Worm (Caenorhabditis elegans) whole organism, L1 larva: ENCODE measurements around the gene nhr-246.

Experiments used
- C16A3.4 ChIP-seq: fragments of 150-350 bp; optimal IDR thresholded peaks from 2 replicates; lab custom pipeline; 2014; ENCODE audit warnings: missing biosample characterization, missing genetic modification characterization
- aly-2 ChIP-seq: fragments of 150-350 bp; optimal IDR thresholded peaks from 2 replicates; lab custom pipeline; 2014; ENCODE audit warnings: missing biosample characterization, missing genetic modification characterization
- ama-1 ChIP-seq: fragments of 150-350 bp; optimal IDR thresholded peaks from 2 replicates; lab custom pipeline; 2014
- ceh-63 ChIP-seq: fragments of 200-800 bp; sonication (Bioruptor generic); optimal IDR thresholded peaks from 2 replicates; lab custom pipeline; 2018; ENCODE audit warnings: mild to moderate bottlenecking, missing genetic modification characterization, missing compliant biosample characterization
- ceh-82 ChIP-seq, 3 experiments: fragments of 150-350 bp in 1 of 3; sonication (generic microtip) in 2 of 3; optimal IDR thresholded peaks; 2 replicates each; lab custom pipeline; 2014 to 2017; ENCODE audit warnings: missing biosample characterization in 3 of 3, missing genetic modification characterization in 3 of 3
- egl-13 ChIP-seq: sonication (generic microtip); optimal IDR thresholded peaks from 2 replicates; lab custom pipeline; 2016; ENCODE audit warnings: missing genotype, missing genetic modification reagents, missing genetic modification characterization, missing compliant biosample characterization
- egl-27 ChIP-seq, 2 experiments: fragments of 150-350 bp in 1 of 2; sonication (generic microtip); optimal IDR thresholded peaks; 3 replicates each; lab custom pipeline; 2017 to 2018; ENCODE audit warnings: missing biosample characterization in 2 of 2, missing genetic modification characterization in 2 of 2, missing genetic modification reagents in 2 of 2
- elt-2 ChIP-seq: sonication (generic microtip); optimal IDR thresholded peaks from 2 replicates; lab custom pipeline; 2016; ENCODE audit warnings: missing genetic modification characterization, mild to moderate bottlenecking, inconsistent platforms, missing compliant biosample characterization, missing genetic modification reagents
- elt-3 ChIP-seq, 6 experiments: fragments of 150-350 bp in 1 of 6; sonication (generic microtip); optimal IDR thresholded peaks; 2 replicates each; lab custom pipeline; 2017 to 2018; ENCODE audit warnings: missing biosample characterization in 6 of 6, missing genetic modification characterization in 6 of 6, inconsistent platforms in 1 of 6
- grh-1 ChIP-seq: fragments of 200-800 bp; sonication (Bioruptor generic); IDR thresholded peaks from 2 replicates; pipeline ENCODE4 v1.3.6; 2022; ENCODE audit warnings: missing genetic modification reagents, missing genetic modification characterization, missing compliant biosample characterization
- hpl-2 ChIP-seq: fragments of 150-350 bp; optimal IDR thresholded peaks from 2 replicates; lab custom pipeline; 2014; ENCODE audit warnings: missing biosample characterization, missing genetic modification reagents, missing genetic modification characterization
- irx-1 ChIP-seq: sonication (generic microtip); optimal IDR thresholded peaks from 2 replicates; lab custom pipeline; 2016; ENCODE audit warnings: missing genetic modification characterization, missing compliant biosample characterization
- isw-1 ChIP-seq: fragments of 200-800 bp; sonication (Bioruptor generic); IDR thresholded peaks from 2 replicates; pipeline ENCODE4 v1.3.6; 2022; ENCODE audit warnings: missing genetic modification characterization, missing compliant biosample characterization
- mab-9 ChIP-seq: fragments of 200-800 bp; sonication (Bioruptor generic); IDR thresholded peaks from 2 replicates; pipeline ENCODE4 v1.3.6; 2022; ENCODE audit warnings: missing genetic modification reagents, missing genetic modification characterization, missing compliant biosample characterization
- mdl-1 ChIP-seq, 2 experiments: fragments of 150-350 bp; optimal IDR thresholded peaks; 2 replicates each; lab custom pipeline; 2014 to 2017; ENCODE audit warnings: missing biosample characterization in 2 of 2, missing genetic modification characterization in 2 of 2, inconsistent platforms in 1 of 2
- mef-2 ChIP-seq: fragments of 150-350 bp; optimal IDR thresholded peaks from 2 replicates; lab custom pipeline; 2014; ENCODE audit warnings: missing biosample characterization, missing genetic modification characterization
- mep-1 ChIP-seq: fragments of 150-350 bp; optimal IDR thresholded peaks from 2 replicates; lab custom pipeline; 2014; ENCODE audit warnings: missing biosample characterization, missing genetic modification characterization
- nhr-11 ChIP-seq: fragments of 150-350 bp; optimal IDR thresholded peaks from 2 replicates; lab custom pipeline; 2014; ENCODE audit warnings: missing biosample characterization, missing genetic modification characterization
- nhr-12 ChIP-seq: sonication (generic microtip); optimal IDR thresholded peaks from 2 replicates; lab custom pipeline; 2017; ENCODE audit warnings: missing biosample characterization, missing genetic modification characterization
- nhr-20 ChIP-seq: sonication (generic microtip); optimal IDR thresholded peaks from 2 replicates; lab custom pipeline; 2016; ENCODE audit warnings: mild to moderate bottlenecking, missing genetic modification characterization, missing compliant biosample characterization
- nhr-237 ChIP-seq: fragments of 150-350 bp; optimal IDR thresholded peaks from 2 replicates; lab custom pipeline; 2014; ENCODE audit warnings: missing biosample characterization, missing genetic modification characterization
- nhr-84 ChIP-seq: sonication (generic microtip); optimal IDR thresholded peaks from 2 replicates; lab custom pipeline; 2017; ENCODE audit warnings: missing biosample characterization, missing genetic modification characterization
- nhr-90 ChIP-seq: sonication (generic microtip); optimal IDR thresholded peaks from 2 replicates; lab custom pipeline; 2016; ENCODE audit warnings: mild to moderate bottlenecking, missing genetic modification characterization, missing compliant biosample characterization; ENCODE audit not compliant: poor library complexity
- pax-3 ChIP-seq: fragments of 200-800 bp; sonication (Bioruptor generic); optimal IDR thresholded peaks from 2 replicates; lab custom pipeline; 2018; ENCODE audit warnings: mild to moderate bottlenecking, missing genetic modification characterization, moderate library complexity, missing compliant biosample characterization
- pqm-1 ChIP-seq: sonication (generic microtip); optimal IDR thresholded peaks from 3 replicates; lab custom pipeline; 2017; ENCODE audit warnings: missing biosample characterization, missing genetic modification characterization
- skn-1 ChIP-seq: fragments of 150-350 bp; optimal IDR thresholded peaks from 2 replicates; lab custom pipeline; 2014; ENCODE audit warnings: missing biosample characterization, missing genetic modification characterization
- snu-23 ChIP-seq: sonication (generic microtip); optimal IDR thresholded peaks from 2 replicates; lab custom pipeline; 2016; ENCODE audit warnings: missing genetic modification characterization, missing compliant biosample characterization
- swsn-7 ChIP-seq: sonication (generic microtip); optimal IDR thresholded peaks from 2 replicates; lab custom pipeline; 2016; ENCODE audit warnings: missing genetic modification characterization, missing compliant biosample characterization
- tlp-1 ChIP-seq: fragments of 150-350 bp; optimal IDR thresholded peaks from 2 replicates; lab custom pipeline; 2014; ENCODE audit warnings: missing biosample characterization, missing genetic modification characterization
- unc-130 ChIP-seq: fragments of 150-350 bp; optimal IDR thresholded peaks from 2 replicates; lab custom pipeline; 2017; ENCODE audit warnings: missing biosample characterization, missing genetic modification characterization, inconsistent platforms
- unc-98 ChIP-seq: fragments of 200-800 bp; sonication (Bioruptor generic); IDR thresholded peaks from 2 replicates; pipeline ENCODE4 v1.3.6; 2022; ENCODE audit warnings: missing genetic modification characterization, missing compliant biosample characterization
- ztf-4 ChIP-seq: fragments of 150-350 bp; optimal IDR thresholded peaks from 2 replicates; lab custom pipeline; 2014; ENCODE audit warnings: missing biosample characterization, missing genetic modification characterization

Gene nhr-246

DNA sequence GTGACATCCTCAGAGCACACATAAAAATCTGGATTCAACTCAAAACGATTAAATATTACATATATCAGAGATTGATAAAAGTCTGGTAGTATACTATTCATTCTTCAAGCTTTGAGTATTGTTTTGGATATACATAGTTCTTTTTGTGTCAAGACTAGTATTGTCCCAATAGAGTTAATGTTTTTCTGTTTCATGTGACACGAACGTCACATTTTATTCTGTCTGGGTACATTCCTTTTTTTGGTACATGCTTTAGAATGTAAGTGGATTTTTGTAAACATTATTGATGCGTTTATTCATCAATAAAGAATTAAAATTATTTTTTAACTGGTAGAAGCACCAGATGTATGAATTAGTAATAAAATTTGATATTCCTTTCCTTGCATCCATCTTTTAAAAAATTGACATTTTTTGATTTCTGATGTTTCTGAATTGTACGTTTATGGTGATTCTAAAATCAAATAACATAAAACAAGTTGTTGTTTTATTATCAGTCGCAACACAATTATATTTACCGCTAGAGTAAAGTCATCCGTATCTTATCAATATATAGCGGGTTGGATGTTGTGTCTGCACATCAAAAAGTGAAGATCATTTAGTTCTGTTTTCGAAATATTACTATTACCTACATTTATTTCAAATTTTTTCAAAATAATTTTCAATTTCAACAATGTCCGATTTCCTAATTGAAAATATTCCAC is at the start of gene nhr-246, which contains the start of gene srt-22:
nhr-246 (plus strand) TSS at position 651 of the 701 bp plus-strand sequence.
srt-22 (minus strand) TSS at position 101 of the 701 bp plus-strand sequence.
- TF ChIP-seq elt-2 (tag; lab: Kevin White, UChicago) (peak; percentile 11), ztf-4 (tag; lab: Kevin White, UChicago) (no peak)

DNA sequence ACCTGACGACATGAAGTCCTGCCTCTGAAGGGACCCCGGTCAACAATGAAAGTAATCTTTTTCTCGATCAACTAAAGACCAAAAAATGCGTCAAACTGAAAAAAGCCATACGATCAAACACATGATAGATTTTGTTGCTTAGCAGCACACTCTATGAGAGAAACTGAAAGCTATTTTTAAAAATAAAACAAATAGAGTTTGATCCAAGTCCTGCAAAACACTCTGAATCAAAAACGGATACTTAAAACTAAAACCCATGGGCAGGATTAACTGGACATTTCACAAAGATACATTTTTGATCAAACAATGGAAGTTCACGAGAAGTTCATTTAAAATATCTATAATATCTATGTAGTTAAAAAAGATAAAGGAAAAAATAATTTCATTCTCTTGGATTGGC is 48.9 kb upstream of the nhr-246 start, which contains the start of gene T10H4.13:
T10H4.13 (minus strand) TSS at position 101 of the 400 bp plus-strand sequence.
- TF ChIP-seq nhr-237 (tag; lab: Kevin White, UChicago) (no peak), pqm-1 (tag; lab: Kevin White, UChicago) (no peak), unc-98 (GFP tag; lab: Robert Waterston, UW) (no peak), nhr-90 (tag; lab: Kevin White, UChicago) (no peak), hpl-2 (GFP tag; lab: Kevin White, UChicago) (no peak), ama-1 (lab: Kevin White, UChicago) (no peak), nhr-11 (tag; lab: Kevin White, UChicago) (no peak), ztf-4 (tag; lab: Kevin White, UChicago) (no peak), egl-13 (tag; lab: Kevin White, UChicago) (no peak), mdl-1 (tag; optimal IDR thresholded peaks at IDR 0.05; lab: Kevin White, UChicago) (no peak), unc-130 (tag; lab: Kevin White, UChicago) (no peak), grh-1 (GFP tag; lab: Robert Waterston, UW) (no peak), nhr-84 (tag; lab: Kevin White, UChicago) (no peak), tlp-1 (no peak), irx-1 (tag; lab: Kevin White, UChicago) (no peak), mab-9 (no peak), nhr-12 (tag; lab: Kevin White, UChicago) (no peak)

DNA sequence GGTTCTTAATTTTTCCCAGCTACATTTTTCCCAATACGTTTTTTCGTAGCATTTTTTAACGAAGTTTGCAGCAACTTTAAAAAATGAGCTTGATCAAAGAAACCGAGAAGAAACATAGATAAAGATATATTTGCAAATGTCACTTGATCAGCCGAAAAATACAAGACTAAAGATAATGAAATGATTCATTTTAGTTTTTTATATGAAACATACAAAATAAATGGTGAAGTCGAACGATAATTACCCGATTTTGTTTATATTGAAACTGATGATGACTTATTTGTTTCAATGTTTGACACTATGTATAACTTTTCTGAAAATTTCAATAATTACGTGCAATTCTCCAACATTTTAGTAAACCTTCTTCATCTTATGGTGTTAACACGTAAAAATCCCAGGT is 48.0 kb upstream of the nhr-246 start, which contains the start of gene srw-22:
srw-22 (plus strand) TSS at position 301 of the 400 bp plus-strand sequence.
- TF ChIP-seq nhr-12 (tag; lab: Kevin White, UChicago) (no peak), nhr-237 (tag; lab: Kevin White, UChicago) (no peak)

DNA sequence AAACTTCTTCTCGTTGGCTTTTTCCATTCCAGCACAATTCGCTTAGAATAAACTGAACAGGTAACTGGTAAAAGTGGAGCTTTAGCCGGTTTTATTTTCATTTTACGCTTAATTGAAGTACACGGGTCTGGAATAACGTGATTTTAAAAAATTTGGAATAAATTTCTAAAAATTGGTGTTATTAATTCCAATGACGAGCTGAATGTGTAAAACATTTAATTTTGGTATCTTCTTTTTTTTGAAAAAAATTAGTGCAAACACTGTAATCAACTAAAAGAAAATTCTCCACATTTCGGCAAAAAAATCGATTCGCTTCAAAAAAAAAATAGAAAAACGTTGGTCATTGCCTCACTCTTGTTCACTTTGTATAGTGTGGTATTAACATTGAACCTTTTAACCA is 44.0 kb upstream of the nhr-246 start, which contains the start of gene T10H4.4:
T10H4.4 (minus strand) TSS at position 101 of the 400 bp plus-strand sequence.
- TF ChIP-seq C16A3.4 (tag; lab: Kevin White, UChicago): no peak
- no peak for TF ChIP-seq snu-23 (GFP tag; lab: Kevin White, UChicago)
- no peak for TF ChIP-seq pax-3 (tag; lab: Kevin White, UChicago)
- TF ChIP-seq nhr-20 (tag; lab: Kevin White, UChicago): no peak
- no peak for TF ChIP-seq ceh-63 (GFP tag; lab: Kevin White, UChicago)
- TF ChIP-seq nhr-237 (tag; lab: Kevin White, UChicago): no peak
- TF ChIP-seq egl-27 (tag; optimal IDR thresholded peaks at IDR 0.05; lab: Kevin White, UChicago): no peak
- no peak for TF ChIP-seq ztf-4 (tag; lab: Kevin White, UChicago)
- no peak for TF ChIP-seq mdl-1 (tag; optimal IDR thresholded peaks at IDR 0.05; lab: Kevin White, UChicago)
- TF ChIP-seq pqm-1 (tag; lab: Kevin White, UChicago): no peak
- TF ChIP-seq mep-1 (tag; lab: Kevin White, UChicago): no peak
- no peak for TF ChIP-seq mef-2 (tag; lab: Kevin White, UChicago)
- TF ChIP-seq nhr-12 (tag; lab: Kevin White, UChicago): no peak
- TF ChIP-seq hpl-2 (GFP tag; lab: Kevin White, UChicago): no peak
- no peak for TF ChIP-seq skn-1 (tag; lab: Kevin White, UChicago)

DNA sequence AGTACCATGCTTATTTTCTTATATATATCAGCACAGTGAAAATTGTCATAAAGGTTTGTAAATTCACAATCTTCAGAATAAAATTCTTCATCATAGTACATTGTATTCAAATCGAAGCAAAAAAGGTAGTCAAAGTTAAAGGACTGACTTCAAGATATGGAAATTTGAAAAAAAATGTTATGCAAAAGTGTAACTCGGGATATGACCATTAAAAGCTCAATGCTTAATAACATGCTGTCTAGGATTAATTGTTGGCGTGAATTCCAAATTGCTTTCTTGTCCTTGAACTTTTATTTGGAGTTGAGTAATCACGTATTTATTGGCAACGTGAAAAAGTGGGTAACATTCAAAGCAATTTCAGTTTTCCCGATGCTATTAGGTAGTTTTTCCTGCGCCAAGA is 41.5 kb upstream of the nhr-246 start, which contains the start of gene srw-16:
srw-16 (minus strand) TSS at position 101 of the 400 bp plus-strand sequence.
- TF ChIP-seq ceh-82 (tag; optimal IDR thresholded peaks at IDR 0.05; lab: Kevin White, UChicago) (no peak), mep-1 (tag; lab: Kevin White, UChicago) (no peak), isw-1 (no peak), elt-3 (tag; optimal IDR thresholded peaks at IDR 0.05; lab: Kevin White, UChicago) (no peak), snu-23 (GFP tag; lab: Kevin White, UChicago) (no peak), ztf-4 (tag; lab: Kevin White, UChicago) (no peak), aly-2 (tag; lab: Kevin White, UChicago) (no peak), swsn-7 (tag; lab: Kevin White, UChicago) (no peak)
- TF ChIP-seq, all 84 proteins: peak for 0
